Worm (Caenorhabditis elegans): ENCODE results near the gene R10F2.6.

DNA sequence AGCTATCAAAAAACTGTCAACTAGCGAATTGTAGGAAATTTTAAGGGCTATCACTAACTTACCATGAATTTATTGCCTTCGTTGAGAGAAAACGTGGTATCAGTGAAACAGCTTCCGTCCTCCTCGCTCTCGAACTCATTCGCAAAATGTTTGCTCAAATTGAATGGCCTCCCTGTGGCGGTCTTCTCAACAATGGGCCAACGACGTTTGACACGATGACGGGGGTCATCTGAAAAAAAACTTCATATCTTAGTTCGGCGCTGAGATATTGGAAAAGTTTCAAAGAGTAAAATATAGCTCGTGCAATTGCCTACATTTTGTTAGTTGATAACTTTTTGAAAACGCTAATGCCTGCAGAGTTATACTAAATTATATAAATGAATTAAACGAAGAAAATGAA lies 2.3 kb downstream of the R10F2.6 start:
- no peak for TF ChIP-seq che-1 (tag; optimal IDR thresholded peaks at IDR 0.05)
- no peak for TF ChIP-seq ceh-9 (tag; optimal IDR thresholded peaks at IDR 0.05)
- no peak for TF ChIP-seq ceh-22 (tag; optimal IDR thresholded peaks at IDR 0.05)

Measured in whole organism, late embryonic.